Worm (Caenorhabditis elegans) whole organism, L4/young adult: ENCODE results near the gene fbxa-72.

ENCODE experiments used
- W03F9.2 ChIP-seq: fragments of 150-350 bp; optimal IDR thresholded peaks from 2 replicates; lab custom pipeline; 2014; ENCODE audit warnings: missing biosample characterization, missing genetic modification characterization
- dao-5 ChIP-seq: sonication (generic microtip); optimal IDR thresholded peaks from 2 replicates; lab custom pipeline; 2016; ENCODE audit warnings: missing genotype, missing genetic modification characterization, moderate library complexity, missing compliant biosample characterization
- him-1 ChIP-seq: sonication (generic microtip); optimal IDR thresholded peaks from 2 replicates; lab custom pipeline; 2016; ENCODE audit warnings: missing genotype, missing genetic modification reagents, missing genetic modification characterization, missing compliant biosample characterization

DNA sequence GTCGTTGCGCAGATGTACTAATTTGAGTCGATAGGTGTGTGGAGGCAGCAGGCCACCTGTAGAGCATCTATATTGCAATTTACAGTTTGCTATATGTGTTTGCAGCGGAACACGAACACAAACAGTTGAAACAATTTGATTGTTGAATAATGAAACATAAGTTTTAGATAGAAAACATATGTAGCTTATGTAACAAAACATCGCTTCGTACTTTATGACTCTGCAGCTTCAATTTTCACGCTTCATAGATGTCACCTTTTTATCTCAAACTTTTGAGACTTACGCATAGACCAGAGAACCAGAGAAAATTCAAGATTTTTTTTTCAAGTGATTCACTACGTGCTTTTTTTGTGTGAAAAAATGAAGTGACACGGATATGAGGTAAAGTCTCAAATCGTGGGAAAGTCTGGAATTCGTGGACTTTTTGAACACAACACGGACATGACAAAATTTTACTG lies 47.4 kb upstream of the fbxa-72 start, which contains the start of gene fbxb-72:
- TF ChIP-seq dao-5 (tag; lab: Kevin White, UChicago) (no peak), him-1 (no peak), W03F9.2 (tag; lab: Kevin White, UChicago) (no peak)
